Fruit fly (Drosophila melanogaster) whole organism, embryonic: Measurements from ENCODE around the gene cv-c.

Experiments used
- ATbp ChIP-seq: fragments of 200-800 bp; sonication (Bioruptor generic); optimal IDR thresholded peaks from 2 replicates; lab custom pipeline; 2017; ENCODE audit warnings: missing biosample characterization, mild to moderate bottlenecking, missing genetic modification characterization, missing genetic modification reagents
- CG1024 ChIP-seq: fragments of 200-800 bp; sonication (Bioruptor generic); IDR thresholded peaks from 2 replicates; pipeline ENCODE4 v1.3.6; 2022; ENCODE audit warnings: missing biosample characterization, missing genetic modification characterization
- CG10267 ChIP-seq: fragments of 200-800 bp; sonication (Bioruptor generic); optimal IDR thresholded peaks from 2 replicates; lab custom pipeline; 2018; ENCODE audit warnings: missing biosample characterization, mild to moderate bottlenecking, missing genetic modification characterization, moderate library complexity
- CG10979 ChIP-seq: fragments of 200-800 bp; sonication (Bioruptor generic); optimal IDR thresholded peaks from 2 replicates; lab custom pipeline; 2018; ENCODE audit warnings: missing biosample characterization, mild to moderate bottlenecking, missing genetic modification characterization, moderate library complexity
- CG12104 ChIP-seq: fragments of 200-800 bp; sonication (Bioruptor generic); optimal IDR thresholded peaks from 3 replicates; lab custom pipeline; 2016; ENCODE audit warnings: missing biosample characterization, missing genetic modification characterization
- CG12155 ChIP-seq: fragments of 200-800 bp; sonication (Bioruptor generic); optimal IDR thresholded peaks from 3 replicates; lab custom pipeline; 2016; ENCODE audit warnings: missing biosample characterization, missing genetic modification characterization
- CG12744 ChIP-seq: fragments of 200-800 bp; sonication (Bioruptor generic); optimal IDR thresholded peaks from 2 replicates; lab custom pipeline; 2016; ENCODE audit warnings: missing biosample characterization, missing genetic modification characterization
- CG15514 ChIP-seq: fragments of 200-800 bp; sonication (Bioruptor generic); optimal IDR thresholded peaks from 3 replicates; lab custom pipeline; 2017; ENCODE audit warnings: missing biosample characterization, missing genetic modification characterization, mild to moderate bottlenecking, moderate library complexity, missing genetic modification reagents
- CG17328 ChIP-seq: fragments of 200-800 bp; sonication (Bioruptor generic); IDR thresholded peaks from 2 replicates; pipeline ENCODE4 v1.3.6; 2022; ENCODE audit warnings: missing biosample characterization, missing genetic modification characterization
- CG17829 ChIP-seq: fragments of 200-800 bp; optimal IDR thresholded peaks from 2 replicates; lab custom pipeline; 2019; ENCODE audit warnings: missing biosample characterization, mild to moderate bottlenecking, missing genetic modification characterization, moderate library complexity
- CG18476 ChIP-seq: fragments of 200-800 bp; sonication (Bioruptor generic); optimal IDR thresholded peaks from 2 replicates; lab custom pipeline; 2016; ENCODE audit warnings: missing biosample characterization, mild to moderate bottlenecking, missing genetic modification characterization
- CG2712 ChIP-seq: fragments of 200-800 bp; optimal IDR thresholded peaks from 3 replicates; lab custom pipeline; 2019; ENCODE audit warnings: missing biosample characterization, mild to moderate bottlenecking, missing genetic modification characterization, moderate library complexity
- CG3726 ChIP-seq: fragments of 200-800 bp; sonication (Bioruptor generic); IDR thresholded peaks from 3 replicates; pipeline ENCODE4, ENCODE4 v1.3.6; 2022; ENCODE audit warnings: missing biosample characterization, missing genetic modification characterization
- CG5953 ChIP-seq: fragments of 200-800 bp; sonication (Bioruptor generic); IDR thresholded peaks from 2 replicates; pipeline ENCODE4 v1.3.6; 2022; ENCODE audit warnings: missing biosample characterization, missing genetic modification characterization
- CG6813 ChIP-seq: fragments of 200-800 bp; sonication (Bioruptor generic); optimal IDR thresholded peaks from 2 replicates; lab custom pipeline; 2017; ENCODE audit warnings: missing biosample characterization, missing genetic modification characterization, mild to moderate bottlenecking, moderate library complexity, missing genetic modification reagents
- CG7839 ChIP-seq: fragments of 200-800 bp; sonication (Bioruptor generic); optimal IDR thresholded peaks from 3 replicates; lab custom pipeline; 2018; ENCODE audit warnings: missing biosample characterization, mild to moderate bottlenecking, missing genetic modification characterization, moderate library complexity
- D19B ChIP-seq: fragments of 200-800 bp; sonication (Bioruptor generic); optimal IDR thresholded peaks from 2 replicates; lab custom pipeline; 2017; ENCODE audit warnings: missing biosample characterization, mild to moderate bottlenecking, missing genetic modification characterization
- Doc2 ChIP-seq: fragments of 200-800 bp; sonication (Bioruptor generic); IDR thresholded peaks from 2 replicates; pipeline ENCODE4 v1.3.6; 2022; ENCODE audit warnings: missing biosample characterization, missing genetic modification characterization
- Drgx ChIP-seq: fragments of 200-800 bp; sonication (Bioruptor generic); IDR thresholded peaks from 2 replicates; pipeline ENCODE4 v1.3.6; 2022; ENCODE audit warnings: missing biosample characterization, missing genetic modification characterization
- Elba2 ChIP-seq: fragments of 200-800 bp; sonication (Bioruptor generic); optimal IDR thresholded peaks from 3 replicates; lab custom pipeline; 2016; ENCODE audit warnings: missing biosample characterization, missing genetic modification characterization
- Ets97D ChIP-seq: fragments of 200-800 bp; sonication (Bioruptor generic); optimal IDR thresholded peaks from 3 replicates; lab custom pipeline; 2016; ENCODE audit warnings: missing biosample characterization, missing genetic modification characterization
- GATAe ChIP-seq: fragments of 200-800 bp; sonication (Bioruptor generic); conservative IDR thresholded peaks from 2 replicates; pipeline ENCODE4 v1.3.6; 2022; ENCODE audit warnings: missing biosample characterization, missing genetic modification characterization
- Hr3 ChIP-seq: fragments of 200-800 bp; sonication (Bioruptor generic); optimal IDR thresholded peaks from 3 replicates; lab custom pipeline; 2016; ENCODE audit warnings: missing biosample characterization, missing genetic modification characterization
- Hr78 ChIP-seq, 2 experiments: fragments of 200-800 bp in 1 of 2; fragments of >200 bp in 1 of 2; sonication (Bioruptor generic) in 1 of 2; optimal IDR thresholded peaks; 2 replicates each; lab custom pipeline; 2017 to 2019; ENCODE audit warnings: missing biosample characterization in 2 of 2, missing genetic modification characterization in 2 of 2, mild to moderate bottlenecking in 1 of 2, moderate library complexity in 1 of 2
- Poxn ChIP-seq: fragments of 200-800 bp; sonication (Bioruptor generic); IDR thresholded peaks from 2 replicates; pipeline ENCODE4 v1.3.6; 2022; ENCODE audit warnings: missing biosample characterization, missing genetic modification characterization
- Ravus ChIP-seq: fragments of 200-800 bp; sonication (Bioruptor generic); IDR thresholded peaks from 2 replicates; pipeline ENCODE4 v1.3.6; 2022; ENCODE audit warnings: missing biosample characterization, missing genetic modification characterization
- Sox102F ChIP-seq: fragments of 200-800 bp; sonication (Bioruptor generic); optimal IDR thresholded peaks from 2 replicates; lab custom pipeline; 2018; ENCODE audit warnings: missing biosample characterization, mild to moderate bottlenecking, missing genetic modification characterization, moderate library complexity
- al ChIP-seq: fragments of 200-800 bp; sonication (Bioruptor generic); IDR thresholded peaks from 2 replicates; pipeline ENCODE4 v1.3.6; 2022; ENCODE audit warnings: missing biosample characterization, missing genetic modification characterization
- ash1 ChIP-seq: fragments of 200-800 bp; sonication (Bioruptor generic); optimal IDR thresholded peaks from 2 replicates; lab custom pipeline; 2018; ENCODE audit warnings: missing biosample characterization, mild to moderate bottlenecking, missing genetic modification characterization
- bowl ChIP-seq: fragments of 200-800 bp; sonication (Bioruptor generic); IDR thresholded peaks from 2 replicates; pipeline ENCODE4 v1.3.6; 2022; ENCODE audit warnings: missing biosample characterization, missing genetic modification characterization
- bsh ChIP-seq, 2 experiments: fragments of 200-800 bp; sonication (Bioruptor generic); optimal IDR thresholded peaks; 2 replicates each; lab custom pipeline; 2017 to 2018; ENCODE audit warnings: mild to moderate bottlenecking in 2 of 2, missing biosample characterization in 2 of 2, missing genetic modification characterization in 2 of 2, moderate library complexity in 1 of 2
- croc ChIP-seq: fragments of 200-800 bp; sonication (Bioruptor generic); conservative IDR thresholded peaks from 3 replicates; pipeline ENCODE4 v1.3.6; 2022; ENCODE audit warnings: missing biosample characterization, missing genetic modification characterization
- da ChIP-seq: fragments of 200-800 bp; sonication (Bioruptor generic); optimal IDR thresholded peaks from 2 replicates; lab custom pipeline; 2016; ENCODE audit warnings: missing biosample characterization, missing genetic modification characterization
- dmrt11E ChIP-seq: fragments of 200-800 bp; sonication (Bioruptor generic); optimal IDR thresholded peaks from 3 replicates; lab custom pipeline; 2018; ENCODE audit warnings: missing biosample characterization, mild to moderate bottlenecking, missing genetic modification characterization, moderate library complexity
- dysf ChIP-seq: fragments of 200-800 bp; sonication (Bioruptor generic); IDR thresholded peaks from 3 replicates; pipeline ENCODE4 v1.3.6; 2022; ENCODE audit warnings: missing biosample characterization, missing genetic modification characterization
- ftz-f1 ChIP-seq: fragments of 200-800 bp; sonication (Bioruptor generic); optimal IDR thresholded peaks from 2 replicates; lab custom pipeline; 2016; ENCODE audit warnings: missing biosample characterization, missing genetic modification characterization
- gem ChIP-seq: fragments of 200-800 bp; sonication (Bioruptor generic); optimal IDR thresholded peaks from 2 replicates; lab custom pipeline; 2019; ENCODE audit warnings: missing biosample characterization, mild to moderate bottlenecking, missing genetic modification characterization, moderate library complexity
- kah ChIP-seq: fragments of 200-800 bp; sonication (Bioruptor generic); optimal IDR thresholded peaks from 2 replicates; lab custom pipeline; 2018; ENCODE audit warnings: missing biosample characterization, mild to moderate bottlenecking, missing genetic modification characterization
- kay ChIP-seq: fragments of 200-800 bp; sonication (Bioruptor generic); optimal IDR thresholded peaks from 2 replicates; lab custom pipeline; 2016; ENCODE audit warnings: missing biosample characterization, missing genetic modification characterization
- odd ChIP-seq: fragments of 200-800 bp; sonication (Bioruptor generic); optimal IDR thresholded peaks from 2 replicates; lab custom pipeline; 2017; ENCODE audit warnings: missing biosample characterization, mild to moderate bottlenecking, missing genetic modification characterization
- pan ChIP-seq, 4 experiments: fragments of >200 bp in 3 of 4; fragments of 200-800 bp in 1 of 4; sonication (Bioruptor generic) in 1 of 4; optimal IDR thresholded peaks in 3 of 4; IDR thresholded peaks in 1 of 4; 2 replicates each; pipeline versions ENCODE4 v1.3.6 to Lab custom; 2017 to 2022; ENCODE audit warnings: missing biosample characterization in 2 of 4, missing genetic modification characterization in 2 of 4, mixed read lengths in 1 of 4
- phol ChIP-seq: fragments of 200-800 bp; sonication (Bioruptor generic); optimal IDR thresholded peaks from 3 replicates; lab custom pipeline; 2018; ENCODE audit warnings: missing biosample characterization, mild to moderate bottlenecking, missing genetic modification characterization, moderate library complexity
- repo ChIP-seq: fragments of 200-800 bp; sonication (Bioruptor generic); optimal IDR thresholded peaks from 2 replicates; lab custom pipeline; 2016; ENCODE audit warnings: missing biosample characterization, missing genetic modification characterization
- ro ChIP-seq: fragments of 200-800 bp; sonication (Bioruptor generic); IDR thresholded peaks from 2 replicates; pipeline ENCODE4 v1.3.6; 2022; ENCODE audit warnings: missing biosample characterization, missing genetic modification characterization
- row ChIP-seq: fragments of 200-800 bp; sonication (Bioruptor generic); IDR thresholded peaks from 3 replicates; pipeline ENCODE4 v1.3.6; 2022; ENCODE audit warnings: missing biosample characterization, missing genetic modification characterization
- schlank ChIP-seq: fragments of 200-800 bp; sonication (Bioruptor generic); optimal IDR thresholded peaks from 2 replicates; lab custom pipeline; 2018; ENCODE audit warnings: missing biosample characterization, mild to moderate bottlenecking, missing genetic modification characterization
- slp2 ChIP-seq: fragments of 200-800 bp; sonication (Bioruptor generic); optimal IDR thresholded peaks from 2 replicates; lab custom pipeline; 2016; ENCODE audit warnings: missing biosample characterization, missing genetic modification characterization
- sqz ChIP-seq: fragments of 200-800 bp; sonication (Bioruptor generic); optimal IDR thresholded peaks from 3 replicates; lab custom pipeline; 2018; ENCODE audit warnings: missing biosample characterization, mild to moderate bottlenecking, missing genetic modification characterization
- tll ChIP-seq, 2 experiments: fragments of 200-800 bp in 1 of 2; fragments of >200 bp in 1 of 2; sonication (Bioruptor generic) in 1 of 2; optimal IDR thresholded peaks; 2 replicates each; lab custom pipeline; 2017 to 2019; ENCODE audit warnings: missing biosample characterization in 2 of 2, missing genetic modification characterization in 2 of 2, mild to moderate bottlenecking in 1 of 2, moderate library complexity in 1 of 2
- tna ChIP-seq: fragments of 200-800 bp; sonication (Bioruptor generic); IDR thresholded peaks from 2 replicates; pipeline ENCODE4 v1.3.6; 2022; ENCODE audit warnings: missing biosample characterization, missing genetic modification characterization; ENCODE audit not compliant: partially characterized antibody

cv-c gene

dm6 chr3R:14498072-14498471 lies 16.6 kb upstream of the cv-c start (continued):
- TF ChIP-seq CG12744 (GFP tag; lab: Kevin White, UChicago) = no peak
- TF ChIP-seq Elba2 = no peak
- TF ChIP-seq kah (GFP tag; lab: Kevin White, UChicago) = no peak
- no peak for TF ChIP-seq slp2 (GFP tag; lab: Kevin White, UChicago)
- TF ChIP-seq CG2712 = no peak
- no peak for TF ChIP-seq al (GFP tag; lab: Robert Waterston, UW)
- no peak for TF ChIP-seq CG17829 (tag; lab: Kevin White, UChicago)
- peak; percentile 33 for TF ChIP-seq Sox102F (GFP tag; lab: Kevin White, UChicago)
- no peak for TF ChIP-seq da (GFP tag; lab: Kevin White, UChicago)
- TF ChIP-seq CG3726 (GFP tag; lab: Robert Waterston, UW) = no peak
- no peak for TF ChIP-seq CG6813
- TF ChIP-seq tna (GFP tag; lab: Robert Waterston, UW) = no peak
- TF ChIP-seq CG5953 (GFP tag; lab: Robert Waterston, UW) = no peak
- no peak for TF ChIP-seq ftz-f1 (GFP tag; lab: Kevin White, UChicago)
- no peak for TF ChIP-seq ATbp
- TF ChIP-seq CG12104 (GFP tag; lab: Kevin White, UChicago) = no peak
- TF ChIP-seq GATAe (GFP tag; lab: Robert Waterston, UW) = no peak
- no peak for TF ChIP-seq Ets97D (GFP tag; lab: Kevin White, UChicago)
- no peak for TF ChIP-seq CG1024 (GFP tag; lab: Robert Waterston, UW)
- TF ChIP-seq ash1 (GFP tag; lab: Kevin White, UChicago) = no peak
- TF ChIP-seq sqz (GFP tag; lab: Kevin White, UChicago) = no peak
- TF ChIP-seq Ravus = no peak
- no peak for TF ChIP-seq bowl (GFP tag; lab: Robert Waterston, UW)
- no peak for TF ChIP-seq CG7839 (tag; lab: Kevin White, UChicago)
- TF ChIP-seq kay (GFP tag; lab: Kevin White, UChicago) = no peak
- TF ChIP-seq Drgx (GFP tag; lab: Robert Waterston, UW) = peak; percentile 66
- no peak for TF ChIP-seq Doc2
- no peak for TF ChIP-seq pan (optimal IDR thresholded peaks at IDR 0.05; lab: Kevin White, UChicago)
- no peak for TF ChIP-seq pan (GFP tag; optimal IDR thresholded peaks at IDR 0.05 in 1 of 2, IDR thresholded peaks at IDR 0.05 in 1 of 2)
- peak; percentile 18 for TF ChIP-seq dmrt11E (tag; lab: Kevin White, UChicago)
- no peak for TF ChIP-seq dysf (GFP tag; lab: Robert Waterston, UW)
- TF ChIP-seq croc (GFP tag; lab: Robert Waterston, UW) = no peak
- TF ChIP-seq CG18476 (GFP tag; lab: Kevin White, UChicago) = no peak
- no peak for TF ChIP-seq Hr78 (GFP tag; optimal IDR thresholded peaks at IDR 0.05; lab: Kevin White, UChicago)
- TF ChIP-seq gem (tag; lab: Kevin White, UChicago) = peak; percentile 30
- no peak for TF ChIP-seq D19B (GFP tag; lab: Kevin White, UChicago)
- no peak for TF ChIP-seq CG17328 (GFP tag; lab: Robert Waterston, UW)
- peak; percentile 40; the same call in 1 of the 3 replicates for TF ChIP-seq row (GFP tag; lab: Robert Waterston, UW)
- TF ChIP-seq CG12155 = no peak
- TF ChIP-seq Poxn = no peak
- TF ChIP-seq tll (GFP tag; optimal IDR thresholded peaks at IDR 0.05; lab: Kevin White, UChicago) = no peak
- TF ChIP-seq CG10979 (tag; lab: Kevin White, UChicago) = no peak
- TF ChIP-seq bsh (GFP tag; optimal IDR thresholded peaks at IDR 0.05; lab: Kevin White, UChicago) = peak in 1 of 2 experiments; percentile 21
- TF ChIP-seq Hr3 (GFP tag; lab: Kevin White, UChicago) = no peak
- no peak for TF ChIP-seq schlank (tag; lab: Kevin White, UChicago)
- peak; percentile 0 for TF ChIP-seq phol (tag; lab: Kevin White, UChicago)
- TF ChIP-seq ro (GFP tag; lab: Robert Waterston, UW) = no peak
- no peak for TF ChIP-seq CG15514 (GFP tag; lab: Kevin White, UChicago)
- no peak for TF ChIP-seq repo (GFP tag; lab: Kevin White, UChicago)
- no peak for TF ChIP-seq CG10267 (tag; lab: Kevin White, UChicago)
- TF ChIP-seq odd (GFP tag; lab: Kevin White, UChicago) = no peak
